In genomic region chr3R:25461666-25462065, dm6 we compare ENCODE assay signal across 1 fruit fly cellular context.
TF ChIP-seq lines count a peak whose summit lies in the region.

No protein-coding gene starts in this region.

TF ChIP-seq in whole organism, prepupa, 60 proteins besides CTCF, POLR2A, EP300 and RAD21 (continued from another document):
- TF ChIP-seq Sox15 (GFP tag; optimal IDR thresholded peaks at IDR 0.05; lab: Kevin White, UChicago) (peak; percentile 45), Sox102F (GFP tag; optimal IDR thresholded peaks at IDR 0.05; lab: Kevin White, UChicago) (peak; percentile 76), dsx (GFP tag; optimal IDR thresholded peaks at IDR 0.05; lab: Kevin White, UChicago; ENCODE audit: poor library complexity, severe bottlenecking) (no peak), eg (GFP tag; IDR thresholded peaks at IDR 0.05; lab: Robert Waterston, UW) (peak; percentile 60; the same call in 2 of the 3 replicates), fd85E (GFP tag; optimal IDR thresholded peaks at IDR 0.05; lab: Kevin White, UChicago) (no peak), CG10631 (GFP tag; optimal IDR thresholded peaks at IDR 0.05; lab: Kevin White, UChicago) (peak; percentile 58), CG4318 (GFP tag; optimal IDR thresholded peaks at IDR 0.05; lab: Kevin White, UChicago) (peak; percentile 39), Eip78C (GFP tag; lab: Kevin White, UChicago) (peak; percentile 78), svp (GFP tag; lab: Kevin White, UChicago) (peak; percentile 88), CG8119 (GFP tag; IDR thresholded peaks at IDR 0.05; lab: Robert Waterston, UW) (peak; percentile 55), CG11902 (GFP tag; optimal IDR thresholded peaks at IDR 0.05; lab: Kevin White, UChicago) (peak; percentile 13), Eip93F (GFP tag; optimal IDR thresholded peaks at IDR 0.05; lab: Kevin White, UChicago) (no peak), achi (GFP tag; optimal IDR thresholded peaks at IDR 0.05; lab: Kevin White, UChicago) (peak; percentile 62), Lpt (GFP tag; optimal IDR thresholded peaks at IDR 0.05; lab: Kevin White, UChicago) (no peak), dac (GFP tag; optimal IDR thresholded peaks at IDR 0.05; lab: Kevin White, UChicago) (no peak), lz (GFP tag; optimal IDR thresholded peaks at IDR 0.05; lab: Kevin White, UChicago) (peak; percentile 69), CG8632 (GFP tag; optimal IDR thresholded peaks at IDR 0.05; lab: Kevin White, UChicago) (peak; percentile 63), Met (GFP tag; optimal IDR thresholded peaks at IDR 0.05; lab: Kevin White, UChicago) (peak; percentile 78), CG11294 (GFP tag; IDR thresholded peaks at IDR 0.05; lab: Robert Waterston, UW) (no peak), fd59A (GFP tag; optimal IDR thresholded peaks at IDR 0.05; lab: Kevin White, UChicago) (peak; percentile 31), CG32006 (GFP tag; optimal IDR thresholded peaks at IDR 0.05; lab: Kevin White, UChicago) (peak; percentile 77), Ets96B (tag; optimal IDR thresholded peaks at IDR 0.05; lab: Kevin White, UChicago) (peak; percentile 61), Hr4 (GFP tag; optimal IDR thresholded peaks at IDR 0.05; lab: Kevin White, UChicago) (peak; percentile 67), Hr38 (GFP tag; optimal IDR thresholded peaks at IDR 0.05; lab: Kevin White, UChicago) (no peak), CG11762 (GFP tag; optimal IDR thresholded peaks at IDR 0.05; lab: Kevin White, UChicago; ENCODE audit: insufficient read depth) (peak; percentile 33), CG34406 (GFP tag; optimal IDR thresholded peaks at IDR 0.05; lab: Kevin White, UChicago) (peak; percentile 67), cyc (GFP tag; optimal IDR thresholded peaks at IDR 0.05; lab: Kevin White, UChicago) (peak; percentile 70), acj6 (GFP tag; optimal IDR thresholded peaks at IDR 0.05; lab: Kevin White, UChicago) (peak; percentile 60), CG6792 (GFP tag; optimal IDR thresholded peaks at IDR 0.05; lab: Kevin White, UChicago) (peak; percentile 55), spab (GFP tag; optimal IDR thresholded peaks at IDR 0.05; lab: Kevin White, UChicago) (peak; percentile 46), ss (GFP tag; optimal IDR thresholded peaks at IDR 0.05; lab: Kevin White, UChicago) (no peak), Smox (GFP tag; optimal IDR thresholded peaks at IDR 0.05; lab: Kevin White, UChicago) (peak; percentile 76), CG3032 (tag; optimal IDR thresholded peaks at IDR 0.05; lab: Kevin White, UChicago) (peak; percentile 31)
